Fruit fly (Drosophila melanogaster): ENCODE measurements around the gene Sfp26Ad.

Gene Sfp26Ad

DNA sequence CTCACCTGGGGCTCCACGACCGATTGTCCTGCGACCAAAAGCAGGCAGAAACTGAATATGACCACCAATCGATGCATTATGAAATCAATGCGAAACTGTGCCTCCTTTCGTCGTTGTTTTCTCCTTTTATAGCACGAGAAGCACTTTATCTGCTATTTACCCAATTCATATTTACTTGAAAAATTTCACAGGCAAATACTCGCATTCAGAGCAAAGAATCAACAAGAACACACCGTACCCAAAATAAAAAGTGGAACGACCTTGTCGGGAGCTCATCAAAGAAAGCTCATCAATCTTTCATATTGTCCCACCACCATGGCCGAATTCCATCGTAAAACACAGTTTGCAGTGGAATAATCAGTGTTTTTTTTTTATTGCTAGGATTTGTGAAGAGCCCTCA lies 38.5 kb downstream of the Sfp26Ad start, which contains the start of gene CG9021 (continued):
- TF ChIP-seq cyc (GFP tag; optimal IDR thresholded peaks at IDR 0.05) (peak; percentile 37), CG11902 (GFP tag; optimal IDR thresholded peaks at IDR 0.05) (no peak), Hr38 (GFP tag; optimal IDR thresholded peaks at IDR 0.05) (no peak), dac (GFP tag; optimal IDR thresholded peaks at IDR 0.05) (no peak), net (GFP tag; optimal IDR thresholded peaks at IDR 0.05) (no peak), Hr39 (GFP tag; optimal IDR thresholded peaks at IDR 0.05) (peak; percentile 35), Ets21C (GFP tag; optimal IDR thresholded peaks at IDR 0.05) (peak; percentile 33), CG8319 (GFP tag; optimal IDR thresholded peaks at IDR 0.05) (no peak), eg (GFP tag; IDR thresholded peaks at IDR 0.05) (no peak), CG31627 (GFP tag; optimal IDR thresholded peaks at IDR 0.05) (no peak), Eip75B (GFP tag; optimal IDR thresholded peaks at IDR 0.05) (no peak), Met (GFP tag; optimal IDR thresholded peaks at IDR 0.05) (peak; percentile 57), fd59A (GFP tag; optimal IDR thresholded peaks at IDR 0.05) (no peak), topi (GFP tag; optimal IDR thresholded peaks at IDR 0.05) (peak; percentile 55), Sox15 (GFP tag; optimal IDR thresholded peaks at IDR 0.05) (no peak), Ets96B (tag; optimal IDR thresholded peaks at IDR 0.05) (no peak), spab (GFP tag; optimal IDR thresholded peaks at IDR 0.05) (no peak), CG15336 (GFP tag; IDR thresholded peaks at IDR 0.05) (no peak), CG6163 (GFP tag; IDR thresholded peaks at IDR 0.05) (no peak), dsx (GFP tag; optimal IDR thresholded peaks at IDR 0.05; ENCODE audit: poor library complexity, severe bottlenecking) (no peak), svp (GFP tag) (peak; percentile 49), CG10631 (GFP tag; optimal IDR thresholded peaks at IDR 0.05) (no peak), Eip78C (GFP tag) (peak; percentile 54), CG11762 (GFP tag; optimal IDR thresholded peaks at IDR 0.05; ENCODE audit: insufficient read depth) (no peak)

DNA sequence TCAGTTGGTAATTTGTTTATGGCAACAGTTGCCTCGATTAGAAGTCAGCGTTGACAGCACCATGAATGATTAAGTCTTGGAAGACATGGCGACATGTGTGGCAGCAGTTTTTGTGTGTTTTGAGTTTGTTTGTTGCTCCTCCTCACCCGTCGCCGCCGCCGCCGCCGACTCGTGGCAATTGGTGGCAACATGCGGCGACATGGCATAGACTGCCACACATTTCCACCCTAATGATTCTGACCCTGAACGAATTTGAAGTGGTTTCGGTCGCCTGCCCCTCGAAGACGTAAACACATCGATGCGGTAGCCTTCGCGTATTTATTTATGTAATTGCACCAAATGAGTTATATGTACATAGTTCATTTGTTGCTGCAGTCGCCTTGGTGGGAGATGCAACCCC lies 40.2 kb downstream of the Sfp26Ad start:
- TF ChIP-seq CG8632 (GFP tag; optimal IDR thresholded peaks at IDR 0.05) (no peak), CG1621 (tag; optimal IDR thresholded peaks at IDR 0.05) (no peak), dsx (GFP tag; optimal IDR thresholded peaks at IDR 0.05; ENCODE audit: poor library complexity, severe bottlenecking) (no peak), Eip93F (GFP tag; optimal IDR thresholded peaks at IDR 0.05) (no peak), Eip75B (GFP tag; optimal IDR thresholded peaks at IDR 0.05) (no peak), Ets96B (tag; optimal IDR thresholded peaks at IDR 0.05) (no peak), CG10631 (GFP tag; optimal IDR thresholded peaks at IDR 0.05) (no peak), CG11902 (GFP tag; optimal IDR thresholded peaks at IDR 0.05) (no peak), CG6792 (GFP tag; optimal IDR thresholded peaks at IDR 0.05) (no peak), vri (GFP tag; optimal IDR thresholded peaks at IDR 0.05) (no peak), pdm3 (GFP tag; optimal IDR thresholded peaks at IDR 0.05) (no peak), ss (GFP tag; optimal IDR thresholded peaks at IDR 0.05) (no peak)

DNA sequence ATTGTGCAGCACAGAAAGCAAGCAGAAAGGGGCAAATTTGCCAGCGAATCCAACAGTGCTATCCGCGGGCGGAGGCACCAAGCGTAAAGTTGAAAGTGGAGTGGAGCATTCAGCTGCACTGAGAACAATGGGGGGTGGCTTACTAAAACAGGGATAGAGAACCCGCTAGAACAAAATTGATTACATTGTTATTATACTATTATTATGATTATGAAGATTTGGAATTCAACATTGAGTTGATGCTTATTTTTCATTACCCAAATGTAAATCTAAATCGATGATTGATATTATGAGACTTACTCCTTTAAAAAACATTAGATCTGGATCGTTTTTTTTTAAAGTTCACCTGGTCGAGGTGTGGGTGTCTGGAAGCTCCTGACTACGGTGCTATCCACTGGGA lies 41.6 kb downstream of the Sfp26Ad start:
- TF ChIP-seq CG8119 (GFP tag; IDR thresholded peaks at IDR 0.05) (peak; percentile 35; the same call in 1 of the 3 replicates), CG3919 (GFP tag; optimal IDR thresholded peaks at IDR 0.05) (peak; percentile 19), pdm3 (GFP tag; optimal IDR thresholded peaks at IDR 0.05) (peak; percentile 2), Sox15 (GFP tag; optimal IDR thresholded peaks at IDR 0.05) (no peak), eg (GFP tag; IDR thresholded peaks at IDR 0.05) (peak; percentile 39; the same call in 1 of the 3 replicates), CG32006 (GFP tag; optimal IDR thresholded peaks at IDR 0.05) (peak; percentile 54), achi (GFP tag; optimal IDR thresholded peaks at IDR 0.05) (peak; percentile 23), CG15336 (GFP tag; IDR thresholded peaks at IDR 0.05) (peak; percentile 37), CG6276 (GFP tag; optimal IDR thresholded peaks at IDR 0.05) (peak; percentile 22), Hr39 (GFP tag; optimal IDR thresholded peaks at IDR 0.05) (no peak), CG9139 (GFP tag; optimal IDR thresholded peaks at IDR 0.05) (no peak), salr (GFP tag; optimal IDR thresholded peaks at IDR 0.05) (peak in 1 of 2 experiments; percentile 4), Sox14 (GFP tag; optimal IDR thresholded peaks at IDR 0.05) (peak; percentile 4), Eip78C (GFP tag) (peak; percentile 53), esn (GFP tag; optimal IDR thresholded peaks at IDR 0.05) (no peak), svp (GFP tag) (no peak), CG8319 (GFP tag; optimal IDR thresholded peaks at IDR 0.05) (no peak), Hr4 (GFP tag; optimal IDR thresholded peaks at IDR 0.05) (peak; percentile 12)

Data from whole organism, prepupa.